Worm (Caenorhabditis elegans): Measurements from ENCODE around the gene sra-12.

DNA sequence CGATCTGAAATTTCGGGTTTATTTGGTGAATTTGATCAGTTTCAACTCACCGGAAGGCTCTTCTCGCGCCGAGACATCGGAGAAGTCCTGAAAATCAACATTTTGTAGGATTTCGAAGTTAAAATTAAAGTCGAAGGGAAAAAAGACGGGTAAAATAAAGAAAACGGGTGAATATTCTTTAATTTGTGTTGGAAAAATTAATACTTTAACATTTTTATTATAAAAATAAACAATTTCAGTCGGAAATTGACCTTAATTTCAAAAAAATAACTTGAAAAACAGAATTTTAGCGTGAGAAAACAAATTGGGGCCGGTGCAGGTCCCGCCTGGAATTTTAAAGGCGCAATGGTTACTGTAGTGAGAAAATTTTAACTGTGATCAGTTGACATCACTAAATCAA, 48.8 kb upstream of the sra-12 start, which contains the start of gene nos-1:
- TF ChIP-seq ama-1 (optimal IDR thresholded peaks at IDR 0.05) = no peak
- no peak for TF ChIP-seq tbx-11 (GFP tag; IDR thresholded peaks at IDR 0.05)
- TF ChIP-seq ceh-36 (tag; optimal IDR thresholded peaks at IDR 0.05) = no peak
- TF ChIP-seq flt-1 (GFP tag; IDR thresholded peaks at IDR 0.05) = no peak
- no peak for TF ChIP-seq ceh-13 (GFP tag; optimal IDR thresholded peaks at IDR 0.05)
- TF ChIP-seq hmg-4 (GFP tag; optimal IDR thresholded peaks at IDR 0.05) = no peak
- no peak for TF ChIP-seq ets-7 (tag; optimal IDR thresholded peaks at IDR 0.05)
- TF ChIP-seq tra-4 (tag; optimal IDR thresholded peaks at IDR 0.05) = no peak
- TF ChIP-seq F13C5.2 (tag; optimal IDR thresholded peaks at IDR 0.05) = no peak
- no peak for TF ChIP-seq scrt-1 (GFP tag; IDR thresholded peaks at IDR 0.05)
- TF ChIP-seq hnd-1 (tag; optimal IDR thresholded peaks at IDR 0.05) = no peak
- no peak for TF ChIP-seq sea-1 (GFP tag; conservative IDR thresholded peaks at IDR 0.05)
- TF ChIP-seq hmbx-1 (tag; optimal IDR thresholded peaks at IDR 0.05) = no peak
